Worm (Caenorhabditis elegans): ENCODE data around the gene ceh-10.

ce11 chrIII:5834663-5835062 lies 35.8 kb downstream of the ceh-10 start:
- TF ChIP-seq lin-15B (tag; optimal IDR thresholded peaks at IDR 0.05) (no peak), nhr-237 (tag; optimal IDR thresholded peaks at IDR 0.05) (no peak), unc-62 (GFP tag; optimal IDR thresholded peaks at IDR 0.05) (no peak)
